Fruit fly (Drosophila melanogaster) whole organism, embryonic: Measurements from ENCODE around the gene Mkp3.

ENCODE experiments used
- ATbp ChIP-seq: fragments of 200-800 bp; sonication (Bioruptor generic); optimal IDR thresholded peaks from 2 replicates; lab custom pipeline; 2017; ENCODE audit warnings: missing biosample characterization, mild to moderate bottlenecking, missing genetic modification characterization, missing genetic modification reagents
- BtbVII ChIP-seq: fragments of 200-800 bp; sonication (Bioruptor generic); optimal IDR thresholded peaks from 3 replicates; lab custom pipeline; 2017; ENCODE audit warnings: missing biosample characterization, mild to moderate bottlenecking, missing genetic modification characterization
- C15 ChIP-seq: fragments of 200-800 bp; sonication (Bioruptor generic); IDR thresholded peaks from 3 replicates; pipeline ENCODE4 v1.3.6; 2022; ENCODE audit warnings: missing biosample characterization, missing genetic modification characterization
- CG10274 ChIP-seq: fragments of 200-800 bp; sonication (Bioruptor generic); optimal IDR thresholded peaks from 3 replicates; lab custom pipeline; 2017; ENCODE audit warnings: missing biosample characterization, mild to moderate bottlenecking, missing genetic modification characterization
- CG10565 ChIP-seq: fragments of 200-800 bp; sonication (Bioruptor generic); optimal IDR thresholded peaks from 3 replicates; lab custom pipeline; 2016; ENCODE audit warnings: missing biosample characterization, mild to moderate bottlenecking, missing genetic modification characterization
- CG11093 ChIP-seq: fragments of 200-800 bp; sonication (Bioruptor generic); IDR thresholded peaks from 3 replicates; pipeline ENCODE4 v1.3.6; 2022; ENCODE audit warnings: missing biosample characterization, missing genetic modification characterization
- CG11247 ChIP-seq: fragments of 200-800 bp; sonication (Bioruptor generic); IDR thresholded peaks from 2 replicates; pipeline ENCODE4 v1.3.6; 2022; ENCODE audit warnings: missing biosample characterization, missing genetic modification characterization
- CG11560 ChIP-seq: fragments of 200-800 bp; sonication (Bioruptor generic); IDR thresholded peaks from 3 replicates; pipeline ENCODE4 v1.3.6; 2022; ENCODE audit warnings: missing biosample characterization, missing genetic modification characterization
- CG12104 ChIP-seq: fragments of 200-800 bp; sonication (Bioruptor generic); optimal IDR thresholded peaks from 3 replicates; lab custom pipeline; 2016; ENCODE audit warnings: missing biosample characterization, missing genetic modification characterization
- CG12219 ChIP-seq: fragments of 200-800 bp; sonication (Bioruptor generic); optimal IDR thresholded peaks from 3 replicates; lab custom pipeline; 2018; ENCODE audit warnings: missing biosample characterization, mild to moderate bottlenecking, missing genetic modification characterization
- CG1233 ChIP-seq: fragments of 200-800 bp; sonication (Bioruptor generic); optimal IDR thresholded peaks from 4 replicates; lab custom pipeline; 2018; ENCODE audit warnings: missing biosample characterization, mild to moderate bottlenecking, missing genetic modification characterization
- CG12942 ChIP-seq: fragments of 200-800 bp; sonication (Bioruptor generic); optimal IDR thresholded peaks from 3 replicates; lab custom pipeline; 2016; ENCODE audit warnings: missing biosample characterization, missing genetic modification characterization
- CG14860 ChIP-seq: fragments of 200-800 bp; sonication (Bioruptor generic); IDR thresholded peaks from 3 replicates; pipeline ENCODE4 v1.3.6; 2022; ENCODE audit warnings: missing biosample characterization, missing genetic modification characterization; ENCODE audit not compliant: partially characterized antibody
- CG15696 ChIP-seq: fragments of 200-800 bp; sonication (Bioruptor generic); optimal IDR thresholded peaks from 2 replicates; lab custom pipeline; 2019; ENCODE audit warnings: missing biosample characterization, mild to moderate bottlenecking, missing genetic modification characterization, moderate library complexity
- CG16813 ChIP-seq: fragments of 200-800 bp; sonication (Bioruptor generic); IDR thresholded peaks from 3 replicates; pipeline ENCODE4 v1.3.6; 2022; ENCODE audit warnings: missing biosample characterization, missing genetic modification characterization; ENCODE audit not compliant: partially characterized antibody
- CG16863 ChIP-seq: fragments of 200-800 bp; sonication (Bioruptor generic); optimal IDR thresholded peaks from 3 replicates; lab custom pipeline; 2016; ENCODE audit warnings: missing biosample characterization, missing genetic modification characterization
- CG1832 ChIP-seq: fragments of 200-800 bp; sonication (Bioruptor generic); optimal IDR thresholded peaks from 2 replicates; lab custom pipeline; 2017; ENCODE audit warnings: missing biosample characterization, mild to moderate bottlenecking, missing genetic modification characterization, inconsistent platforms
- CG2116 ChIP-seq: fragments of 200-800 bp; sonication (Bioruptor generic); optimal IDR thresholded peaks from 3 replicates; lab custom pipeline; 2018; ENCODE audit warnings: missing biosample characterization, mild to moderate bottlenecking, missing genetic modification characterization
- CG33213 ChIP-seq: fragments of 200-800 bp; sonication (Bioruptor generic); optimal IDR thresholded peaks from 3 replicates; lab custom pipeline; 2016; ENCODE audit warnings: missing biosample characterization, missing genetic modification characterization
- CG33557 ChIP-seq: fragments of 200-800 bp; sonication (Bioruptor generic); optimal IDR thresholded peaks from 2 replicates; lab custom pipeline; 2019; ENCODE audit warnings: missing biosample characterization, mild to moderate bottlenecking, missing genetic modification characterization, moderate library complexity
- CG3407 ChIP-seq: fragments of 200-800 bp; sonication (Bioruptor generic); optimal IDR thresholded peaks from 2 replicates; lab custom pipeline; 2018; ENCODE audit warnings: missing biosample characterization, mild to moderate bottlenecking, missing genetic modification characterization
- CG6654 ChIP-seq: fragments of 200-800 bp; sonication (Bioruptor generic); optimal IDR thresholded peaks from 2 replicates; lab custom pipeline; 2017; ENCODE audit warnings: missing biosample characterization, mild to moderate bottlenecking, missing genetic modification characterization
- CG7839 ChIP-seq: fragments of 200-800 bp; sonication (Bioruptor generic); optimal IDR thresholded peaks from 3 replicates; lab custom pipeline; 2018; ENCODE audit warnings: missing biosample characterization, mild to moderate bottlenecking, missing genetic modification characterization, moderate library complexity
- CG9727 ChIP-seq: fragments of 200-800 bp; sonication (Bioruptor generic); optimal IDR thresholded peaks from 3 replicates; lab custom pipeline; 2017; ENCODE audit warnings: missing biosample characterization, mild to moderate bottlenecking, missing genetic modification characterization
- CTCF ChIP-seq: fragments of 200-800 bp; sonication (Bioruptor generic); optimal IDR thresholded peaks from 2 replicates; lab custom pipeline; 2017; ENCODE audit warnings: missing biosample characterization, mild to moderate bottlenecking, missing genetic modification characterization, moderate library complexity
- D ChIP-seq, 2 experiments: fragments of 200-800 bp in 1 of 2; fragments of >200 bp in 1 of 2; sonication (Bioruptor generic) in 1 of 2; optimal IDR thresholded peaks; 2 replicates in 1 of 2; 3 replicates in 1 of 2; lab custom pipeline; 2017; ENCODE audit warnings: mild to moderate bottlenecking in 1 of 2, missing biosample characterization in 1 of 2, missing genetic modification characterization in 1 of 2, missing genetic modification reagents in 1 of 2
- D19B ChIP-seq: fragments of 200-800 bp; sonication (Bioruptor generic); optimal IDR thresholded peaks from 2 replicates; lab custom pipeline; 2017; ENCODE audit warnings: missing biosample characterization, mild to moderate bottlenecking, missing genetic modification characterization
- Dip2 ChIP-seq: fragments of 200-800 bp; sonication (Bioruptor generic); IDR thresholded peaks from 2 replicates; pipeline ENCODE4 v1.3.6; 2022; ENCODE audit warnings: missing biosample characterization, missing genetic modification characterization
- Fer1 ChIP-seq: fragments of 200-800 bp; sonication (Bioruptor generic); optimal IDR thresholded peaks from 2 replicates; lab custom pipeline; 2017; ENCODE audit warnings: missing biosample characterization, mild to moderate bottlenecking, missing genetic modification characterization
- Gug ChIP-seq: fragments of 200-800 bp; sonication (Bioruptor generic); IDR thresholded peaks from 4 replicates; pipeline ENCODE4 v1.3.6; 2022; ENCODE audit warnings: missing biosample characterization, missing genetic modification characterization
- MESR4 ChIP-seq: fragments of 200-800 bp; sonication (Bioruptor generic); optimal IDR thresholded peaks from 2 replicates; lab custom pipeline; 2018; ENCODE audit warnings: missing biosample characterization, mild to moderate bottlenecking, missing genetic modification characterization, moderate library complexity
- Optix ChIP-seq: fragments of 200-800 bp; sonication (Bioruptor generic); IDR thresholded peaks from 3 replicates; pipeline ENCODE4 v1.3.6; 2022; ENCODE audit warnings: missing biosample characterization, missing genetic modification characterization
- Spps ChIP-seq: fragments of 200-800 bp; sonication (Bioruptor generic); optimal IDR thresholded peaks from 2 replicates; lab custom pipeline; 2018; ENCODE audit warnings: missing biosample characterization, mild to moderate bottlenecking, missing genetic modification characterization
- Xrp1 ChIP-seq: fragments of 200-800 bp; sonication (Bioruptor generic); IDR thresholded peaks from 2 replicates; pipeline ENCODE4 v1.3.6; 2022; ENCODE audit warnings: missing biosample characterization, missing genetic modification characterization
- YL-1 ChIP-seq: fragments of 200-800 bp; sonication (Bioruptor generic); optimal IDR thresholded peaks from 3 replicates; lab custom pipeline; 2017; ENCODE audit warnings: missing biosample characterization, mild to moderate bottlenecking, missing genetic modification characterization
- al ChIP-seq: fragments of 200-800 bp; sonication (Bioruptor generic); IDR thresholded peaks from 2 replicates; pipeline ENCODE4 v1.3.6; 2022; ENCODE audit warnings: missing biosample characterization, missing genetic modification characterization
- bowl ChIP-seq: fragments of 200-800 bp; sonication (Bioruptor generic); IDR thresholded peaks from 2 replicates; pipeline ENCODE4 v1.3.6; 2022; ENCODE audit warnings: missing biosample characterization, missing genetic modification characterization
- cato ChIP-seq: fragments of 200-800 bp; sonication (Bioruptor generic); optimal IDR thresholded peaks from 2 replicates; lab custom pipeline; 2016; ENCODE audit warnings: missing biosample characterization, missing genetic modification characterization, borderline replicate concordance
- crp ChIP-seq, 2 experiments: fragments of 200-800 bp; sonication (Bioruptor generic); optimal IDR thresholded peaks; 2 replicates in 1 of 2; 3 replicates in 1 of 2; lab custom pipeline; 2017; ENCODE audit warnings: missing biosample characterization in 2 of 2, missing genetic modification characterization in 2 of 2, mild to moderate bottlenecking in 1 of 2, moderate library complexity in 1 of 2
- dysf ChIP-seq: fragments of 200-800 bp; sonication (Bioruptor generic); IDR thresholded peaks from 3 replicates; pipeline ENCODE4 v1.3.6; 2022; ENCODE audit warnings: missing biosample characterization, missing genetic modification characterization
- esg ChIP-seq: fragments of 200-800 bp; sonication (Bioruptor generic); conservative IDR thresholded peaks from 2 replicates; pipeline ENCODE4 v1.3.6; 2022; ENCODE audit warnings: missing biosample characterization, missing genetic modification characterization
- ftz-f1 ChIP-seq: fragments of 200-800 bp; sonication (Bioruptor generic); optimal IDR thresholded peaks from 2 replicates; lab custom pipeline; 2016; ENCODE audit warnings: missing biosample characterization, missing genetic modification characterization
- gem ChIP-seq: fragments of 200-800 bp; sonication (Bioruptor generic); optimal IDR thresholded peaks from 2 replicates; lab custom pipeline; 2019; ENCODE audit warnings: missing biosample characterization, mild to moderate bottlenecking, missing genetic modification characterization, moderate library complexity
- lola ChIP-seq, 3 experiments: fragments of >200 bp in 2 of 3; fragments of 200-800 bp in 1 of 3; sonication (Bioruptor generic) in 1 of 3; optimal IDR thresholded peaks; 2 replicates each; lab custom pipeline; 2017 to 2019; ENCODE audit warnings: missing biosample characterization in 3 of 3, missing genetic modification characterization in 3 of 3, mild to moderate bottlenecking in 1 of 3, moderate library complexity in 1 of 3
- onecut ChIP-seq: fragments of 200-800 bp; sonication (Bioruptor generic); IDR thresholded peaks from 2 replicates; pipeline ENCODE4 v1.3.6; 2022; ENCODE audit warnings: missing biosample characterization, missing genetic modification characterization
- tgo ChIP-seq: fragments of 200-800 bp; sonication (Bioruptor generic); IDR thresholded peaks from 3 replicates; pipeline ENCODE4 v1.3.6; 2022; ENCODE audit warnings: missing biosample characterization, missing genetic modification characterization
- trem ChIP-seq: fragments of 200-800 bp; optimal IDR thresholded peaks from 3 replicates; lab custom pipeline; 2019; ENCODE audit warnings: missing biosample characterization, mild to moderate bottlenecking, missing genetic modification characterization, moderate library complexity
- trh ChIP-seq: fragments of 200-800 bp; sonication (Bioruptor generic); optimal IDR thresholded peaks from 2 replicates; lab custom pipeline; 2016; ENCODE audit warnings: missing biosample characterization, missing genetic modification characterization
- twi ChIP-seq: fragments of 200-800 bp; optimal IDR thresholded peaks from 2 replicates; lab custom pipeline; 2019; ENCODE audit warnings: missing biosample characterization, mild to moderate bottlenecking, missing genetic modification characterization, moderate library complexity
- wdn ChIP-seq: fragments of 200-800 bp; sonication (Bioruptor generic); IDR thresholded peaks from 2 replicates; pipeline ENCODE4 v1.3.6; 2022; ENCODE audit warnings: missing biosample characterization, missing genetic modification characterization
- zfh2 ChIP-seq: fragments of 200-800 bp; sonication (Bioruptor generic); optimal IDR thresholded peaks from 2 replicates; lab custom pipeline; 2016; ENCODE audit warnings: missing biosample characterization, missing genetic modification characterization

Mkp3 gene

dm6 chr3L:19056857-19057324 lies 29.3 kb downstream of the Mkp3 start (continued):
- TF ChIP-seq D (optimal IDR thresholded peaks at IDR 0.05; lab: Kevin White, UChicago), result no peak
- no peak for TF ChIP-seq D (GFP tag; optimal IDR thresholded peaks at IDR 0.05; lab: Kevin White, UChicago)
- TF ChIP-seq BtbVII (GFP tag; lab: Kevin White, UChicago), result no peak
- no peak for TF ChIP-seq bowl (GFP tag; lab: Robert Waterston, UW)
- no peak for TF ChIP-seq CG10565 (GFP tag; lab: Kevin White, UChicago)
- TF ChIP-seq CG1832 (GFP tag; lab: Kevin White, UChicago), result no peak
- no peak for TF ChIP-seq CG6654 (GFP tag; lab: Kevin White, UChicago)
- TF ChIP-seq D19B, result no peak
- peak; percentile 30 for TF ChIP-seq CG9727 (GFP tag; lab: Kevin White, UChicago)
- TF ChIP-seq CG12942 (GFP tag; lab: Kevin White, UChicago), result no peak
- TF ChIP-seq CG1233 (GFP tag; lab: Kevin White, UChicago), result no peak
- no peak for TF ChIP-seq al (GFP tag; lab: Robert Waterston, UW)
- peak; percentile 38 for TF ChIP-seq CG7839 (tag; lab: Kevin White, UChicago)
- no peak for TF ChIP-seq CTCF (GFP tag; lab: Kevin White, UChicago)
- TF ChIP-seq CG14860, result no peak
- TF ChIP-seq CG33213 (GFP tag; lab: Kevin White, UChicago), result no peak
- no peak for TF ChIP-seq cato (GFP tag; lab: Kevin White, UChicago)
- no peak for TF ChIP-seq CG12219 (GFP tag; lab: Kevin White, UChicago)
- no peak for TF ChIP-seq CG11093 (GFP tag; lab: Robert Waterston, UW)
- TF ChIP-seq CG12104, result no peak
- TF ChIP-seq CG11247 (GFP tag; lab: Robert Waterston, UW), result no peak
- no peak for TF ChIP-seq CG10274
- TF ChIP-seq lola (GFP tag; optimal IDR thresholded peaks at IDR 0.05; lab: Kevin White, UChicago), result peak in 1 of 3 experiments; percentile 61
- TF ChIP-seq twi (tag; lab: Kevin White, UChicago), result peak; percentile 64
- no peak for TF ChIP-seq CG16813 (GFP tag; lab: Robert Waterston, UW)
- no peak for TF ChIP-seq zfh2 (GFP tag; lab: Kevin White, UChicago)
- no peak for TF ChIP-seq Dip2 (GFP tag; lab: Robert Waterston, UW)
- no peak for TF ChIP-seq wdn (GFP tag; lab: Robert Waterston, UW)
- no peak for TF ChIP-seq C15
- no peak for TF ChIP-seq crp (GFP tag; optimal IDR thresholded peaks at IDR 0.05; lab: Kevin White, UChicago)
- TF ChIP-seq onecut (GFP tag; lab: Robert Waterston, UW), result no peak
- TF ChIP-seq Fer1 (GFP tag; lab: Kevin White, UChicago), result no peak
- TF ChIP-seq trem, result no peak
- no peak for TF ChIP-seq CG2116
- no peak for TF ChIP-seq ATbp (GFP tag; lab: Kevin White, UChicago)
- TF ChIP-seq YL-1 (GFP tag; lab: Kevin White, UChicago), result no peak
- TF ChIP-seq esg (GFP tag; lab: Robert Waterston, UW), result no peak
- no peak for TF ChIP-seq CG15696 (tag; lab: Kevin White, UChicago)
- TF ChIP-seq Spps (tag; lab: Kevin White, UChicago), result peak; percentile 17
- no peak for TF ChIP-seq tgo (GFP tag; lab: Robert Waterston, UW)
- no peak for TF ChIP-seq CG11560 (tag; lab: Robert Waterston, UW)
- TF ChIP-seq CG3407 (GFP tag; lab: Kevin White, UChicago), result no peak
- no peak for TF ChIP-seq MESR4
- TF ChIP-seq CG16863 (GFP tag; lab: Kevin White, UChicago), result no peak
- TF ChIP-seq trh, result no peak
- no peak for TF ChIP-seq ftz-f1 (GFP tag; lab: Kevin White, UChicago)
- TF ChIP-seq CG33557, result peak; percentile 22
- 0 out of 3 replicates have a peak, but pooled peaks have one; percentile 8 for TF ChIP-seq dysf (GFP tag; lab: Robert Waterston, UW)
- TF ChIP-seq Optix (GFP tag; lab: Robert Waterston, UW), result no peak
- TF ChIP-seq Xrp1 (GFP tag; lab: Robert Waterston, UW), result peak; percentile 70
- peak; percentile 68 for TF ChIP-seq gem (tag; lab: Kevin White, UChicago)
- no peak for TF ChIP-seq Gug (GFP tag; lab: Robert Waterston, UW)
